Fruit fly (Drosophila melanogaster) whole organism, embryonic: Measurements from ENCODE around the gene CG14960.

ENCODE experiments used
- ATbp ChIP-seq: fragments of 200-800 bp; sonication (Bioruptor generic); optimal IDR thresholded peaks from 2 replicates; lab custom pipeline; 2017; ENCODE audit warnings: missing biosample characterization, mild to moderate bottlenecking, missing genetic modification characterization, missing genetic modification reagents
- Aef1 ChIP-seq: fragments of 200-800 bp; sonication (Bioruptor generic); IDR thresholded peaks from 3 replicates; pipeline ENCODE4 v1.3.6; 2022; ENCODE audit warnings: missing biosample characterization, missing genetic modification characterization
- Awh ChIP-seq: fragments of 200-800 bp; sonication (Bioruptor generic); IDR thresholded peaks from 2 replicates; pipeline ENCODE4, ENCODE4 v1.3.6; 2022; ENCODE audit warnings: missing biosample characterization, missing genetic modification characterization
- B-H1 ChIP-seq: fragments of 200-800 bp; sonication (Bioruptor generic); IDR thresholded peaks from 3 replicates; pipeline ENCODE4 v1.3.6; 2022; ENCODE audit warnings: missing biosample characterization, missing genetic modification characterization
- BEAF-32 ChIP-seq: fragments of 200-800 bp; sonication (Bioruptor generic); optimal IDR thresholded peaks from 3 replicates; lab custom pipeline; 2017; ENCODE audit warnings: missing biosample characterization, missing genetic modification characterization, mild to moderate bottlenecking, moderate library complexity, missing genetic modification reagents
- Bgb ChIP-seq: fragments of 200-800 bp; sonication (Bioruptor generic); IDR thresholded peaks from 2 replicates; pipeline ENCODE4 v1.3.6; 2022; ENCODE audit warnings: missing biosample characterization, missing genetic modification characterization; ENCODE audit not compliant: partially characterized antibody
- CG1024 ChIP-seq: fragments of 200-800 bp; sonication (Bioruptor generic); IDR thresholded peaks from 2 replicates; pipeline ENCODE4 v1.3.6; 2022; ENCODE audit warnings: missing biosample characterization, missing genetic modification characterization
- CG10274 ChIP-seq: fragments of 200-800 bp; sonication (Bioruptor generic); optimal IDR thresholded peaks from 3 replicates; lab custom pipeline; 2017; ENCODE audit warnings: missing biosample characterization, mild to moderate bottlenecking, missing genetic modification characterization
- CG11723 ChIP-seq: fragments of 200-800 bp; sonication (Bioruptor generic); optimal IDR thresholded peaks from 2 replicates; lab custom pipeline; 2017; ENCODE audit warnings: missing biosample characterization, mild to moderate bottlenecking, missing genetic modification characterization
- CG12659 ChIP-seq: fragments of 200-800 bp; sonication (Bioruptor generic); optimal IDR thresholded peaks from 3 replicates; lab custom pipeline; 2017; ENCODE audit warnings: mild to moderate bottlenecking, missing biosample characterization, missing genetic modification reagents, missing genetic modification characterization
- CG14050 ChIP-seq: fragments of 200-800 bp; sonication (Bioruptor generic); IDR thresholded peaks from 3 replicates; pipeline ENCODE4 v1.3.6; 2022; ENCODE audit warnings: missing biosample characterization, missing genetic modification characterization
- CG1529 ChIP-seq: fragments of 200-800 bp; sonication (Bioruptor generic); optimal IDR thresholded peaks from 3 replicates; lab custom pipeline; 2018; ENCODE audit warnings: missing biosample characterization, missing genetic modification characterization
- CG1603 ChIP-seq: fragments of 200-800 bp; sonication (Bioruptor generic); optimal IDR thresholded peaks from 2 replicates; lab custom pipeline; 2019; ENCODE audit warnings: missing biosample characterization, mild to moderate bottlenecking, missing genetic modification characterization, moderate library complexity
- CG17328 ChIP-seq: fragments of 200-800 bp; sonication (Bioruptor generic); IDR thresholded peaks from 2 replicates; pipeline ENCODE4 v1.3.6; 2022; ENCODE audit warnings: missing biosample characterization, missing genetic modification characterization
- CG17568 ChIP-seq: fragments of 200-800 bp; sonication (Bioruptor generic); optimal IDR thresholded peaks from 2 replicates; lab custom pipeline; 2018; ENCODE audit warnings: missing biosample characterization, mild to moderate bottlenecking, missing genetic modification characterization, moderate library complexity
- CG18764 ChIP-seq: fragments of 200-800 bp; sonication (Bioruptor generic); optimal IDR thresholded peaks from 3 replicates; lab custom pipeline; 2016; ENCODE audit warnings: missing biosample characterization, missing genetic modification characterization
- CG3065 ChIP-seq: fragments of 200-800 bp; sonication (Bioruptor generic); optimal IDR thresholded peaks from 2 replicates; lab custom pipeline; 2016; ENCODE audit warnings: missing biosample characterization, missing genetic modification characterization
- CG31441 ChIP-seq: fragments of 200-800 bp; sonication (Bioruptor generic); IDR thresholded peaks from 2 replicates; pipeline ENCODE4 v1.3.6; 2022; ENCODE audit warnings: missing biosample characterization, missing genetic modification characterization
- CG32532 ChIP-seq: fragments of 200-800 bp; sonication (Bioruptor generic); IDR thresholded peaks from 2 replicates; pipeline ENCODE4 v1.3.6; 2022; ENCODE audit warnings: missing biosample characterization, missing genetic modification characterization
- CG33557 ChIP-seq: fragments of 200-800 bp; sonication (Bioruptor generic); optimal IDR thresholded peaks from 2 replicates; lab custom pipeline; 2019; ENCODE audit warnings: missing biosample characterization, mild to moderate bottlenecking, missing genetic modification characterization, moderate library complexity
- CG3726 ChIP-seq: fragments of 200-800 bp; sonication (Bioruptor generic); IDR thresholded peaks from 3 replicates; pipeline ENCODE4, ENCODE4 v1.3.6; 2022; ENCODE audit warnings: missing biosample characterization, missing genetic modification characterization
- CG4328 ChIP-seq: fragments of 200-800 bp; sonication (Bioruptor generic); optimal IDR thresholded peaks from 3 replicates; lab custom pipeline; 2017; ENCODE audit warnings: missing biosample characterization, missing genetic modification reagents, missing genetic modification characterization
- CG4360 ChIP-seq: fragments of 200-800 bp; sonication (Bioruptor generic); IDR thresholded peaks from 2 replicates; pipeline ENCODE4 v1.3.6; 2022; ENCODE audit warnings: missing biosample characterization, missing genetic modification characterization
- CG4424 ChIP-seq: fragments of 200-800 bp; sonication (Bioruptor generic); optimal IDR thresholded peaks from 3 replicates; lab custom pipeline; 2016; ENCODE audit warnings: missing biosample characterization, missing genetic modification characterization
- CG5180 ChIP-seq: fragments of 200-800 bp; sonication (Bioruptor generic); optimal IDR thresholded peaks from 3 replicates; lab custom pipeline; 2017; ENCODE audit warnings: missing biosample characterization, missing genetic modification characterization, mild to moderate bottlenecking, moderate library complexity, missing genetic modification reagents
- CG6765 ChIP-seq: fragments of 200-800 bp; sonication (Bioruptor generic); optimal IDR thresholded peaks from 3 replicates; lab custom pipeline; 2017; ENCODE audit warnings: missing biosample characterization, mild to moderate bottlenecking, missing genetic modification characterization
- CG7928 ChIP-seq: fragments of 200-800 bp; sonication (Bioruptor generic); optimal IDR thresholded peaks from 2 replicates; lab custom pipeline; 2017; ENCODE audit warnings: missing biosample characterization, mild to moderate bottlenecking, missing genetic modification characterization
- CG7987 ChIP-seq: fragments of 200-800 bp; sonication (Bioruptor generic); optimal IDR thresholded peaks from 2 replicates; lab custom pipeline; 2018; ENCODE audit warnings: missing biosample characterization, mild to moderate bottlenecking, missing genetic modification characterization, moderate library complexity
- CG8281 ChIP-seq: fragments of 200-800 bp; sonication (Bioruptor generic); optimal IDR thresholded peaks from 2 replicates; lab custom pipeline; 2018; ENCODE audit warnings: missing biosample characterization, mild to moderate bottlenecking, missing genetic modification characterization, moderate library complexity
- CG9876 ChIP-seq: fragments of 200-800 bp; sonication (Bioruptor generic); optimal IDR thresholded peaks from 2 replicates; lab custom pipeline; 2016; ENCODE audit warnings: missing biosample characterization, missing genetic modification characterization
- Hr39 ChIP-seq: fragments of >200 bp; optimal IDR thresholded peaks from 2 replicates; lab custom pipeline; 2017
- Ravus ChIP-seq: fragments of 200-800 bp; sonication (Bioruptor generic); IDR thresholded peaks from 2 replicates; pipeline ENCODE4 v1.3.6; 2022; ENCODE audit warnings: missing biosample characterization, missing genetic modification characterization
- ac ChIP-seq: fragments of 200-800 bp; sonication (Bioruptor generic); optimal IDR thresholded peaks from 3 replicates; lab custom pipeline; 2017; ENCODE audit warnings: missing biosample characterization, mild to moderate bottlenecking, missing genetic modification characterization
- bsh ChIP-seq, 2 experiments: fragments of 200-800 bp; sonication (Bioruptor generic); optimal IDR thresholded peaks; 2 replicates each; lab custom pipeline; 2017 to 2018; ENCODE audit warnings: mild to moderate bottlenecking in 2 of 2, missing biosample characterization in 2 of 2, missing genetic modification characterization in 2 of 2, moderate library complexity in 1 of 2
- btn ChIP-seq: fragments of 200-800 bp; sonication (Bioruptor generic); optimal IDR thresholded peaks from 2 replicates; lab custom pipeline; 2016; ENCODE audit warnings: missing biosample characterization, missing genetic modification characterization
- crp ChIP-seq, 2 experiments: fragments of 200-800 bp; sonication (Bioruptor generic); optimal IDR thresholded peaks; 2 replicates in 1 of 2; 3 replicates in 1 of 2; lab custom pipeline; 2017; ENCODE audit warnings: missing biosample characterization in 2 of 2, missing genetic modification characterization in 2 of 2, mild to moderate bottlenecking in 1 of 2, moderate library complexity in 1 of 2
- da ChIP-seq: fragments of 200-800 bp; sonication (Bioruptor generic); optimal IDR thresholded peaks from 2 replicates; lab custom pipeline; 2016; ENCODE audit warnings: missing biosample characterization, missing genetic modification characterization
- dmrt99B ChIP-seq: fragments of 200-800 bp; sonication (Bioruptor generic); optimal IDR thresholded peaks from 2 replicates; lab custom pipeline; 2018; ENCODE audit warnings: missing biosample characterization, mild to moderate bottlenecking, missing genetic modification characterization, moderate library complexity
- ewg ChIP-seq: fragments of 200-800 bp; sonication (Bioruptor generic); optimal IDR thresholded peaks from 3 replicates; lab custom pipeline; 2017; ENCODE audit warnings: mild to moderate bottlenecking, missing biosample characterization, missing genetic modification reagents, missing genetic modification characterization
- exex ChIP-seq: fragments of 200-800 bp; sonication (Bioruptor generic); optimal IDR thresholded peaks from 4 replicates; lab custom pipeline; 2018; ENCODE audit warnings: missing biosample characterization, mild to moderate bottlenecking, missing genetic modification characterization, moderate library complexity
- fd64A ChIP-seq: fragments of 200-800 bp; sonication (Bioruptor generic); optimal IDR thresholded peaks from 3 replicates; lab custom pipeline; 2018; ENCODE audit warnings: missing biosample characterization, mild to moderate bottlenecking, missing genetic modification characterization
- fru ChIP-seq: fragments of >200 bp; optimal IDR thresholded peaks from 2 replicates; lab custom pipeline; 2017
- hth ChIP-seq: fragments of >200 bp; optimal IDR thresholded peaks from 2 replicates; lab custom pipeline; 2017; ENCODE audit warnings: inconsistent platforms
- kni ChIP-seq: fragments of 200-800 bp; sonication (Bioruptor generic); optimal IDR thresholded peaks from 3 replicates; lab custom pipeline; 2017; ENCODE audit warnings: mild to moderate bottlenecking, missing biosample characterization, missing genetic modification reagents, missing genetic modification characterization
- nerfin-2 ChIP-seq: fragments of 200-800 bp; sonication (Bioruptor generic); IDR thresholded peaks from 2 replicates; pipeline ENCODE4 v1.3.6; 2022; ENCODE audit warnings: missing biosample characterization, missing genetic modification characterization; ENCODE audit not compliant: partially characterized antibody
- peb ChIP-seq: fragments of 200-800 bp; sonication (Bioruptor generic); IDR thresholded peaks from 2 replicates; pipeline ENCODE4 v1.3.6; 2022; ENCODE audit warnings: missing biosample characterization, missing genetic modification characterization
- phol ChIP-seq: fragments of 200-800 bp; sonication (Bioruptor generic); optimal IDR thresholded peaks from 3 replicates; lab custom pipeline; 2018; ENCODE audit warnings: missing biosample characterization, mild to moderate bottlenecking, missing genetic modification characterization, moderate library complexity
- ro ChIP-seq: fragments of 200-800 bp; sonication (Bioruptor generic); IDR thresholded peaks from 2 replicates; pipeline ENCODE4 v1.3.6; 2022; ENCODE audit warnings: missing biosample characterization, missing genetic modification characterization
- stwl ChIP-seq: fragments of 200-800 bp; sonication (Bioruptor generic); optimal IDR thresholded peaks from 3 replicates; lab custom pipeline; 2018; ENCODE audit warnings: missing biosample characterization, mild to moderate bottlenecking, missing genetic modification characterization, moderate library complexity
- tio ChIP-seq: fragments of 200-800 bp; sonication (Bioruptor generic); optimal IDR thresholded peaks from 2 replicates; lab custom pipeline; 2017; ENCODE audit warnings: missing biosample characterization, missing genetic modification characterization, inconsistent platforms
- usp ChIP-seq: fragments of >200 bp; optimal IDR thresholded peaks from 2 replicates; lab custom pipeline; 2017; ENCODE audit warnings: missing biosample characterization, missing genetic modification characterization

The CG14960 gene

dm6 chr3L:3239033-3239752 lies 31.6 kb upstream of the CG14960 start, which contains the start of gene CG17746 (continued):
- TF ChIP-seq CG17568 (GFP tag; lab: Kevin White, UChicago) = no peak
- TF ChIP-seq CG12659 (GFP tag; lab: Kevin White, UChicago) = peak; percentile 75
- TF ChIP-seq exex (tag; lab: Kevin White, UChicago) = no peak
- TF ChIP-seq CG7987 (GFP tag; lab: Kevin White, UChicago) = peak; percentile 58
- no peak for TF ChIP-seq CG31441
- no peak for TF ChIP-seq crp (GFP tag; optimal IDR thresholded peaks at IDR 0.05; lab: Kevin White, UChicago)
- TF ChIP-seq dmrt99B = no peak
- TF ChIP-seq CG9876 (GFP tag; lab: Kevin White, UChicago) = peak; percentile 47
- TF ChIP-seq kni (GFP tag; lab: Kevin White, UChicago) = no peak
- TF ChIP-seq CG1024 (GFP tag; lab: Robert Waterston, UW) = no peak
- TF ChIP-seq CG7928 (GFP tag; lab: Kevin White, UChicago) = peak; percentile 41
- peak; percentile 25 for TF ChIP-seq da (GFP tag; lab: Kevin White, UChicago)
- TF ChIP-seq usp (GFP tag; lab: Kevin White, UChicago) = no peak
- no peak for TF ChIP-seq CG33557 (GFP tag; lab: Kevin White, UChicago)
- no peak for TF ChIP-seq Ravus (GFP tag; lab: Robert Waterston, UW)
- no peak for TF ChIP-seq CG3726
- TF ChIP-seq peb (GFP tag; lab: Robert Waterston, UW) = no peak
- TF ChIP-seq stwl (tag; lab: Kevin White, UChicago) = peak; percentile 100
- TF ChIP-seq CG17328 = no peak
- TF ChIP-seq CG1603 = no peak
- no peak for TF ChIP-seq hth
- no peak for TF ChIP-seq ac (GFP tag; lab: Kevin White, UChicago)
- TF ChIP-seq CG4360 (GFP tag; lab: Robert Waterston, UW) = no peak
- peak; percentile 48 for TF ChIP-seq BEAF-32
- TF ChIP-seq nerfin-2 (GFP tag; lab: Robert Waterston, UW) = no peak
- TF ChIP-seq CG4424 (GFP tag; lab: Kevin White, UChicago) = no peak
- TF ChIP-seq fd64A (GFP tag; lab: Kevin White, UChicago) = no peak
- no peak for TF ChIP-seq CG18764 (GFP tag; lab: Kevin White, UChicago)
- TF ChIP-seq CG8281 (tag; lab: Kevin White, UChicago) = no peak
- TF ChIP-seq Bgb (GFP tag; lab: Robert Waterston, UW) = peak; percentile 58
- TF ChIP-seq CG14050 (GFP tag; lab: Robert Waterston, UW) = no peak
- TF ChIP-seq B-H1 (GFP tag; lab: Robert Waterston, UW) = no peak
- TF ChIP-seq tio (GFP tag; lab: Kevin White, UChicago) = no peak
- TF ChIP-seq CG6765 = no peak
- TF ChIP-seq ro (GFP tag; lab: Robert Waterston, UW) = no peak
- TF ChIP-seq Aef1 = no peak
- TF ChIP-seq ATbp = no peak
- TF ChIP-seq btn (GFP tag; lab: Kevin White, UChicago) = no peak
- peak; percentile 55 for TF ChIP-seq phol (tag; lab: Kevin White, UChicago)
- TF ChIP-seq bsh (GFP tag; optimal IDR thresholded peaks at IDR 0.05; lab: Kevin White, UChicago) = no peak
- no peak for TF ChIP-seq CG5180 (GFP tag; lab: Kevin White, UChicago)
- TF ChIP-seq CG1529 (GFP tag; lab: Kevin White, UChicago) = no peak
- no peak for TF ChIP-seq CG3065 (GFP tag; lab: Kevin White, UChicago)
- TF ChIP-seq Awh = no peak
- no peak for TF ChIP-seq fru (lab: Kevin White, UChicago)
- no peak for TF ChIP-seq CG4328
- TF ChIP-seq Hr39 (lab: Kevin White, UChicago) = no peak
- TF ChIP-seq CG11723 (GFP tag; lab: Kevin White, UChicago) = no peak
- no peak for TF ChIP-seq CG32532 (GFP tag; lab: Robert Waterston, UW)
- no peak for TF ChIP-seq ewg (GFP tag; lab: Kevin White, UChicago)
- TF ChIP-seq CG10274 (GFP tag; lab: Kevin White, UChicago) = no peak
